Fruit fly (Drosophila melanogaster) whole organism, embryonic: ENCODE measurements around the gene Fmr1.
A peak's percentile ranks its signal among the peaks of the same experiment; 100 is the strongest.

ENCODE experiments used
- ATbp ChIP-seq: fragments of 200-800 bp; sonication (Bioruptor generic); optimal IDR thresholded peaks from 2 replicates; lab custom pipeline; 2017; ENCODE audit warnings: missing biosample characterization, mild to moderate bottlenecking, missing genetic modification characterization, missing genetic modification reagents
- Ada2b ChIP-seq: fragments of 200-800 bp; sonication (Bioruptor generic); IDR thresholded peaks from 2 replicates; pipeline ENCODE4 v1.3.6; 2022; ENCODE audit warnings: missing biosample characterization, missing genetic modification characterization
- Atf-2 ChIP-seq: fragments of 200-800 bp; sonication (Bioruptor generic); optimal IDR thresholded peaks from 2 replicates; lab custom pipeline; 2016; ENCODE audit warnings: missing biosample characterization, missing genetic modification characterization
- BEAF-32 ChIP-seq: fragments of 200-800 bp; sonication (Bioruptor generic); optimal IDR thresholded peaks from 3 replicates; lab custom pipeline; 2017; ENCODE audit warnings: missing biosample characterization, missing genetic modification characterization, mild to moderate bottlenecking, moderate library complexity, missing genetic modification reagents
- Blimp-1 ChIP-seq: fragments of 200-800 bp; sonication (Bioruptor generic); optimal IDR thresholded peaks from 3 replicates; lab custom pipeline; 2018; ENCODE audit warnings: missing biosample characterization, missing genetic modification characterization, mild to moderate bottlenecking, moderate library complexity, missing genetic modification reagents
- C15 ChIP-seq: fragments of 200-800 bp; sonication (Bioruptor generic); IDR thresholded peaks from 3 replicates; pipeline ENCODE4 v1.3.6; 2022; ENCODE audit warnings: missing biosample characterization, missing genetic modification characterization
- CG10321 ChIP-seq: fragments of 200-800 bp; sonication (Bioruptor generic); IDR thresholded peaks from 2 replicates; pipeline ENCODE4 v1.3.6; 2022; ENCODE audit warnings: missing biosample characterization, missing genetic modification characterization
- CG10431 ChIP-seq: fragments of 200-800 bp; sonication (Bioruptor generic); optimal IDR thresholded peaks from 3 replicates; lab custom pipeline; 2018; ENCODE audit warnings: missing biosample characterization, mild to moderate bottlenecking, missing genetic modification characterization
- CG10654 ChIP-seq: fragments of 200-800 bp; sonication (Bioruptor generic); optimal IDR thresholded peaks from 2 replicates; lab custom pipeline; 2016; ENCODE audit warnings: missing biosample characterization, missing genetic modification characterization
- CG13424 ChIP-seq: fragments of 200-800 bp; sonication (Bioruptor generic); optimal IDR thresholded peaks from 2 replicates; lab custom pipeline; 2019; ENCODE audit warnings: missing biosample characterization, mild to moderate bottlenecking, missing genetic modification characterization, moderate library complexity
- CG14965 ChIP-seq: fragments of 200-800 bp; sonication (Bioruptor generic); optimal IDR thresholded peaks from 2 replicates; lab custom pipeline; 2016; ENCODE audit warnings: missing biosample characterization, missing genetic modification characterization, borderline replicate concordance
- CG15269 ChIP-seq: fragments of 200-800 bp; sonication (Bioruptor generic); optimal IDR thresholded peaks from 2 replicates; lab custom pipeline; 2018; ENCODE audit warnings: missing biosample characterization, mild to moderate bottlenecking, missing genetic modification characterization, moderate library complexity
- CG15696 ChIP-seq: fragments of 200-800 bp; sonication (Bioruptor generic); optimal IDR thresholded peaks from 2 replicates; lab custom pipeline; 2019; ENCODE audit warnings: missing biosample characterization, mild to moderate bottlenecking, missing genetic modification characterization, moderate library complexity
- CG16813 ChIP-seq: fragments of 200-800 bp; sonication (Bioruptor generic); IDR thresholded peaks from 3 replicates; pipeline ENCODE4 v1.3.6; 2022; ENCODE audit warnings: missing biosample characterization, missing genetic modification characterization; ENCODE audit not compliant: partially characterized antibody
- CG17385 ChIP-seq: fragments of 200-800 bp; sonication (Bioruptor generic); optimal IDR thresholded peaks from 3 replicates; lab custom pipeline; 2018; ENCODE audit warnings: missing biosample characterization, mild to moderate bottlenecking, missing genetic modification characterization
- CG18476 ChIP-seq: fragments of 200-800 bp; sonication (Bioruptor generic); optimal IDR thresholded peaks from 2 replicates; lab custom pipeline; 2016; ENCODE audit warnings: missing biosample characterization, mild to moderate bottlenecking, missing genetic modification characterization
- CG2116 ChIP-seq: fragments of 200-800 bp; sonication (Bioruptor generic); optimal IDR thresholded peaks from 3 replicates; lab custom pipeline; 2018; ENCODE audit warnings: missing biosample characterization, mild to moderate bottlenecking, missing genetic modification characterization
- CG31388 ChIP-seq: fragments of 200-800 bp; sonication (Bioruptor generic); optimal IDR thresholded peaks from 2 replicates; lab custom pipeline; 2016; ENCODE audit warnings: missing biosample characterization, missing genetic modification characterization
- CG33557 ChIP-seq: fragments of 200-800 bp; sonication (Bioruptor generic); optimal IDR thresholded peaks from 2 replicates; lab custom pipeline; 2019; ENCODE audit warnings: missing biosample characterization, mild to moderate bottlenecking, missing genetic modification characterization, moderate library complexity
- CG6254 ChIP-seq: fragments of 200-800 bp; sonication (Bioruptor generic); optimal IDR thresholded peaks from 3 replicates; lab custom pipeline; 2017; ENCODE audit warnings: mild to moderate bottlenecking, missing biosample characterization, missing genetic modification reagents, missing genetic modification characterization
- CG7372 ChIP-seq: fragments of 200-800 bp; sonication (Bioruptor generic); IDR thresholded peaks from 2 replicates; pipeline ENCODE4 v1.3.6; 2022; ENCODE audit warnings: missing biosample characterization, missing genetic modification characterization
- CG7928 ChIP-seq: fragments of 200-800 bp; sonication (Bioruptor generic); optimal IDR thresholded peaks from 2 replicates; lab custom pipeline; 2017; ENCODE audit warnings: missing biosample characterization, mild to moderate bottlenecking, missing genetic modification characterization
- CG9797 ChIP-seq: fragments of 200-800 bp; sonication (Bioruptor generic); optimal IDR thresholded peaks from 3 replicates; lab custom pipeline; 2018; ENCODE audit warnings: missing biosample characterization, mild to moderate bottlenecking, missing genetic modification characterization
- CTCF ChIP-seq: fragments of 200-800 bp; sonication (Bioruptor generic); optimal IDR thresholded peaks from 2 replicates; lab custom pipeline; 2017; ENCODE audit warnings: missing biosample characterization, mild to moderate bottlenecking, missing genetic modification characterization, moderate library complexity
- D19B ChIP-seq: fragments of 200-800 bp; sonication (Bioruptor generic); optimal IDR thresholded peaks from 2 replicates; lab custom pipeline; 2017; ENCODE audit warnings: missing biosample characterization, mild to moderate bottlenecking, missing genetic modification characterization
- Doc2 ChIP-seq: fragments of 200-800 bp; sonication (Bioruptor generic); IDR thresholded peaks from 2 replicates; pipeline ENCODE4 v1.3.6; 2022; ENCODE audit warnings: missing biosample characterization, missing genetic modification characterization
- HLH4C ChIP-seq: fragments of 200-800 bp; sonication (Bioruptor generic); IDR thresholded peaks from 3 replicates; pipeline ENCODE4 v1.3.6; 2022; ENCODE audit warnings: missing biosample characterization, missing genetic modification characterization; ENCODE audit not compliant: partially characterized antibody
- HLHmδ ChIP-seq: fragments of 200-800 bp; sonication (Bioruptor generic); optimal IDR thresholded peaks from 2 replicates; lab custom pipeline; 2018; ENCODE audit warnings: missing biosample characterization, mild to moderate bottlenecking, missing genetic modification characterization, moderate library complexity
- Hr51 ChIP-seq, 2 experiments: fragments of 200-800 bp; sonication (Bioruptor generic); optimal IDR thresholded peaks; 2 replicates in 1 of 2; 3 replicates in 1 of 2; lab custom pipeline; 2016 to 2018; ENCODE audit warnings: missing biosample characterization in 2 of 2, missing genetic modification characterization in 2 of 2, mild to moderate bottlenecking in 1 of 2, moderate library complexity in 1 of 2
- Med ChIP-seq: fragments of 200-800 bp; sonication (Bioruptor generic); peaks from one replicate; lab custom pipeline; 2016; ENCODE audit warnings: missing biosample characterization, missing genetic modification characterization, mild to moderate bottlenecking, inconsistent platforms, moderate library complexity
- Oli ChIP-seq: fragments of 200-800 bp; sonication (Bioruptor generic); optimal IDR thresholded peaks from 2 replicates; lab custom pipeline; 2018; ENCODE audit warnings: missing biosample characterization, mild to moderate bottlenecking, missing genetic modification characterization, moderate library complexity
- Ptx1 ChIP-seq: fragments of 200-800 bp; sonication (Bioruptor generic); IDR thresholded peaks from 2 replicates; pipeline ENCODE4 v1.3.6; 2022; ENCODE audit warnings: missing biosample characterization, missing genetic modification characterization
- Rx ChIP-seq: fragments of 200-800 bp; sonication (Bioruptor generic); IDR thresholded peaks from 2 replicates; pipeline ENCODE4 v1.3.6; 2022; ENCODE audit warnings: missing biosample characterization, missing genetic modification characterization
- br ChIP-seq: fragments of >200 bp; optimal IDR thresholded peaks from 2 replicates; lab custom pipeline; 2017
- bsh ChIP-seq, 2 experiments: fragments of 200-800 bp; sonication (Bioruptor generic); optimal IDR thresholded peaks; 2 replicates each; lab custom pipeline; 2017 to 2018; ENCODE audit warnings: mild to moderate bottlenecking in 2 of 2, missing biosample characterization in 2 of 2, missing genetic modification characterization in 2 of 2, moderate library complexity in 1 of 2
- cas ChIP-seq: fragments of 200-800 bp; sonication (Bioruptor generic); IDR thresholded peaks from 2 replicates; pipeline ENCODE4 v1.3.6; 2022; ENCODE audit warnings: missing biosample characterization, missing genetic modification characterization
- chinmo ChIP-seq: fragments of 200-800 bp; sonication (Bioruptor generic); IDR thresholded peaks from 4 replicates; pipeline ENCODE4 v1.3.6; 2022; ENCODE audit warnings: missing biosample characterization, missing genetic modification characterization; ENCODE audit not compliant: partially characterized antibody
- ci ChIP-seq: fragments of 200-800 bp; sonication (Bioruptor generic); IDR thresholded peaks from 3 replicates; pipeline ENCODE4 v1.3.6; 2022; ENCODE audit warnings: missing biosample characterization, missing genetic modification characterization
- esg ChIP-seq: fragments of 200-800 bp; sonication (Bioruptor generic); conservative IDR thresholded peaks from 2 replicates; pipeline ENCODE4 v1.3.6; 2022; ENCODE audit warnings: missing biosample characterization, missing genetic modification characterization
- fd64A ChIP-seq: fragments of 200-800 bp; sonication (Bioruptor generic); optimal IDR thresholded peaks from 3 replicates; lab custom pipeline; 2018; ENCODE audit warnings: missing biosample characterization, mild to moderate bottlenecking, missing genetic modification characterization
- fru ChIP-seq: fragments of >200 bp; optimal IDR thresholded peaks from 2 replicates; lab custom pipeline; 2017
- gro ChIP-seq: fragments of 200-800 bp; sonication (Bioruptor generic); optimal IDR thresholded peaks from 2 replicates; lab custom pipeline; 2016; ENCODE audit warnings: missing biosample characterization, missing genetic modification characterization
- hbn ChIP-seq: fragments of 200-800 bp; sonication (Bioruptor generic); IDR thresholded peaks from 2 replicates; pipeline ENCODE4 v1.3.6; 2022; ENCODE audit warnings: missing biosample characterization, missing genetic modification characterization; ENCODE audit not compliant: partially characterized antibody
- nerfin-1 ChIP-seq: fragments of 200-800 bp; sonication (Bioruptor generic); optimal IDR thresholded peaks from 3 replicates; lab custom pipeline; 2019; ENCODE audit warnings: missing biosample characterization, mild to moderate bottlenecking, missing genetic modification characterization, moderate library complexity
- sd ChIP-seq: fragments of 200-800 bp; sonication (Bioruptor generic); optimal IDR thresholded peaks from 3 replicates; lab custom pipeline; 2018; ENCODE audit warnings: missing biosample characterization, mild to moderate bottlenecking, missing genetic modification characterization, moderate library complexity
- sens ChIP-seq: fragments of 200-800 bp; sonication (Bioruptor generic); peaks from one replicate; lab custom pipeline; 2016; ENCODE audit warnings: missing biosample characterization, missing genetic modification characterization
- sqz ChIP-seq: fragments of 200-800 bp; sonication (Bioruptor generic); optimal IDR thresholded peaks from 3 replicates; lab custom pipeline; 2018; ENCODE audit warnings: missing biosample characterization, mild to moderate bottlenecking, missing genetic modification characterization
- twi ChIP-seq: fragments of 200-800 bp; optimal IDR thresholded peaks from 2 replicates; lab custom pipeline; 2019; ENCODE audit warnings: missing biosample characterization, mild to moderate bottlenecking, missing genetic modification characterization, moderate library complexity
- vvl ChIP-seq: fragments of 200-800 bp; sonication (Bioruptor generic); IDR thresholded peaks from 2 replicates; pipeline ENCODE4 v1.3.6; 2022; ENCODE audit warnings: missing biosample characterization, missing genetic modification characterization
- zen2 ChIP-seq: fragments of 200-800 bp; sonication (Bioruptor generic); IDR thresholded peaks from 3 replicates; pipeline ENCODE4 v1.3.6; 2022; ENCODE audit warnings: missing biosample characterization, missing genetic modification characterization; ENCODE audit not compliant: partially characterized antibody

The Fmr1 gene

DNA sequence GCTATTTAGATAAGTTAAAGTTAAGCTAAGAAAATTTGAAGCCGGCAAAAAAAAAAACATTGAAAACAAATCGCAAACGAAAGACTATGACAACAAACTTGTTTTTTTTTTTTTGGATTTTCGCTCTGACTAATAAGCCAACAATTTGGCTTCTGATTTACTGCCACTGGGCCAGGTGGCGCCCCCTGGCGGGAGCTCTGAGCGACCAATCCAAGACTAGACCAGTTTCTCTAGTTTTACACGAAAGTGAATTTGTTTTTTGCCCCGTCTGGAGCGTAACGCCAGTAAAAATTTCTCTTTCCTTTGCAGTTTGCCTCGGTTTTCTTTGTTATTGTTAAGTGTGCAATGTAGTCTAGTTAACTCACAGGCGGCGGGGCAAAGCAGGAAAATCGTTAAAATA, 14.8 kb upstream of the Fmr1 start:
- TF ChIP-seq vvl (0 out of 2 replicates have a peak, but pooled peaks have one; percentile 13), Doc2 (GFP tag; lab: Robert Waterston, UW) (no peak), CG13424 (tag; lab: Kevin White, UChicago) (no peak), Blimp-1 (GFP tag; lab: Kevin White, UChicago) (peak; percentile 99), CG18476 (GFP tag; lab: Kevin White, UChicago) (no peak), Hr51 (GFP tag; optimal IDR thresholded peaks at IDR 0.05; lab: Kevin White, UChicago) (no peak), HLHmδ (GFP tag; lab: Kevin White, UChicago) (peak; percentile 19), HLH4C (GFP tag; lab: Robert Waterston, UW) (0 out of 3 replicates have a peak, but pooled peaks have one; percentile 16), C15 (GFP tag; lab: Robert Waterston, UW) (no peak), sens (GFP tag; lab: Kevin White, UChicago) (peak; percentile 39), Oli (tag; lab: Kevin White, UChicago) (no peak), CG16813 (GFP tag; lab: Robert Waterston, UW) (no peak), CG7372 (GFP tag; lab: Robert Waterston, UW) (no peak), CG2116 (GFP tag; lab: Kevin White, UChicago) (no peak), Ada2b (no peak), bsh (GFP tag; optimal IDR thresholded peaks at IDR 0.05; lab: Kevin White, UChicago) (peak in 1 of 2 experiments; percentile 18), sqz (GFP tag; lab: Kevin White, UChicago) (peak; percentile 49), CG31388 (no peak), Atf-2 (no peak), sd (tag; lab: Kevin White, UChicago) (peak; percentile 84), CG33557 (GFP tag; lab: Kevin White, UChicago) (peak; percentile 48), br (lab: Kevin White, UChicago) (no peak), CTCF (peak; percentile 88), ci (GFP tag; lab: Robert Waterston, UW) (peak; percentile 30; the same call in 1 of the 3 replicates), CG10431 (GFP tag; lab: Kevin White, UChicago) (peak; percentile 53), CG6254 (GFP tag; lab: Kevin White, UChicago) (peak; percentile 26), D19B (GFP tag; lab: Kevin White, UChicago) (no peak), Med (GFP tag; lab: Kevin White, UChicago) (peak; percentile 14), chinmo (GFP tag; lab: Robert Waterston, UW) (0 out of 4 replicates have a peak, but pooled peaks have one; percentile 20), Ptx1 (no peak), CG9797 (GFP tag; lab: Kevin White, UChicago) (no peak), CG10321 (GFP tag; lab: Robert Waterston, UW) (no peak)

DNA sequence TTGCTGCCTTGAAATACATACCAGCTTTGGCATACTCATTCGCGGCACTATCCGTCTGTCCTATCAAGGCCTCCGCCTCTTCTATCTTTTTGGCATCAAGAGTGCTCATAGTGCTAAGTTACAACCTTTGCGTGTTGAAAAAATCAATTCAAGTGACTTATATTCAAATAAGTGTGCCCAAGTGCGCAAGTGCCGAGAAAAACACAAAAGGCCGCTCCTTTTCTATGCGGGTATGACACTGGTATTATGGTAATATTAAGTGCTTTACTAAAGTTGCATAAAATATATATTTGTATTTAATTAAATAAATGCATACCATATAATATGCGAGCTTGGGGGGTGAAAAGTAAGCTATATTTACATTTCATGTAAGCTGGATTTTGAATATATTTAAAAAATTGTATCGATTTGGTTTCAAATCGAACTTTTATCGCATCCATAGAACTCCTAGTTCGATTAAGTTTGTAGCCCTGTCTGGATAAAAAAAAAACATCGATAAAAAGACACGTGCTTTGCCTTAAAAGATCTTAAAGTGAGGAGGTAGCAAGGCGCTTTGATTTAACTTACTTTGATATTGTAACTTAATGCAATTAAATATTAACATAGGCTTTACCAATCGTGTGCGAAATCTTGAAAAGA, 11.5 kb upstream of the Fmr1 start, which contains the start of the genes gammaSnap2 and ATPsynepsilonL:
gammaSnap2 (minus strand) TSS at position 135 of the 639 bp plus-strand sequence.
ATPsynepsilonL (plus strand) TSS at position 508 of the 639 bp plus-strand sequence.
- no peak for TF ChIP-seq esg (GFP tag; lab: Robert Waterston, UW)
- TF ChIP-seq zen2: no peak
- TF ChIP-seq twi (tag; lab: Kevin White, UChicago): no peak
- TF ChIP-seq Oli (tag; lab: Kevin White, UChicago): no peak
- TF ChIP-seq CG15269: no peak
- TF ChIP-seq CG14965: no peak
- no peak for TF ChIP-seq fd64A (GFP tag; lab: Kevin White, UChicago)
- no peak for TF ChIP-seq ATbp
- TF ChIP-seq Rx (GFP tag; lab: Robert Waterston, UW): no peak
- no peak for TF ChIP-seq CG9797 (GFP tag; lab: Kevin White, UChicago)
- TF ChIP-seq CG10654: no peak
- TF ChIP-seq hbn (GFP tag; lab: Robert Waterston, UW): no peak
- TF ChIP-seq BEAF-32 (GFP tag; lab: Kevin White, UChicago): peak; percentile 27
- TF ChIP-seq CG17385 (GFP tag; lab: Kevin White, UChicago): no peak
- TF ChIP-seq nerfin-1 (tag; lab: Kevin White, UChicago): no peak
- TF ChIP-seq CG7928: peak; percentile 18
- TF ChIP-seq cas (GFP tag; lab: Robert Waterston, UW): no peak
- TF ChIP-seq CG15696 (tag; lab: Kevin White, UChicago): no peak
- TF ChIP-seq fru (lab: Kevin White, UChicago): no peak
- TF ChIP-seq gro: no peak
